Fruit fly (Drosophila melanogaster) whole organism, adult: Measurements from ENCODE around the gene CG43175.

Experiments used
- CG5204 ChIP-seq: fragments of 200-800 bp; sonication (Bioruptor generic); optimal IDR thresholded peaks from 2 replicates; lab custom pipeline; 2016; ENCODE audit warnings: missing biosample characterization, missing genetic modification characterization
- Clk ChIP-seq: fragments of 200-800 bp; sonication (Bioruptor generic); optimal IDR thresholded peaks from 2 replicates; lab custom pipeline; 2017; ENCODE audit warnings: missing biosample characterization, missing genetic modification characterization
- Mnt ChIP-seq: fragments of 200-800 bp; sonication (Bioruptor generic); optimal IDR thresholded peaks from 2 replicates; lab custom pipeline; 2016; ENCODE audit warnings: missing biosample characterization, mild to moderate bottlenecking, missing genetic modification characterization
- cic ChIP-seq: fragments of 200-800 bp; sonication (Bioruptor generic); optimal IDR thresholded peaks from 2 replicates; lab custom pipeline; 2017; ENCODE audit warnings: missing biosample characterization, mild to moderate bottlenecking, missing genetic modification characterization, moderate library complexity
- ovo ChIP-seq: fragments of 200-800 bp; sonication (Bioruptor generic); optimal IDR thresholded peaks from 2 replicates; lab custom pipeline; 2016; ENCODE audit warnings: missing biosample characterization, missing genetic modification characterization

- TF ChIP-seq cic (no peak), ovo (GFP tag; lab: Kevin White, UChicago) (no peak), CG5204 (GFP tag; lab: Kevin White, UChicago) (no peak), Mnt (GFP tag; lab: Kevin White, UChicago) (no peak), Clk (no peak)
Measured at dm6 chr3R:17681611-17682243, 51.2 kb downstream of the CG43175 start.
